Worm (Caenorhabditis elegans): Measurements from ENCODE around the gene C17H12.2.

- TF ChIP-seq sptf-1 (tag; optimal IDR thresholded peaks at IDR 0.05) (no peak), snpc-4 (tag; optimal IDR thresholded peaks at IDR 0.05) (no peak)
Observed at ce11 chrIV:6822406-6822805, 32.1 kb upstream of the C17H12.2 start, which contains the start of gene C17H12.6.

Data from whole organism, mixed stage, embryonic.